Worm (Caenorhabditis elegans) whole organism, L4 larva: Measurements from ENCODE around the gene Y67D2.2.
A peak's percentile ranks its signal among the peaks of the same experiment; 100 is the strongest.

Experiments
- D1046.2 ChIP-seq: fragments of 200-800 bp; sonication (Bioruptor generic); IDR thresholded peaks from 2 replicates; pipeline ENCODE4 v1.3.6; 2022; ENCODE audit warnings: missing genetic modification characterization, missing compliant biosample characterization
- F37D6.2 ChIP-seq: sonication (generic microtip); optimal IDR thresholded peaks from 2 replicates; lab custom pipeline; 2016; ENCODE audit warnings: mild to moderate bottlenecking, missing genetic modification characterization, missing compliant biosample characterization
- F44E2.7 ChIP-seq: fragments of 200-800 bp; sonication (Bioruptor generic); IDR thresholded peaks from 2 replicates; pipeline ENCODE4 v2.1.2; 2022; ENCODE audit warnings: missing genetic modification characterization, missing compliant biosample characterization
- R02D3.7 ChIP-seq: fragments of 150-350 bp; sonication (generic microtip); optimal IDR thresholded peaks from 3 replicates; lab custom pipeline; 2014; ENCODE audit warnings: missing biosample characterization, missing genetic modification characterization
- T20F7.1 ChIP-seq: fragments of 200-800 bp; sonication (Bioruptor generic); optimal IDR thresholded peaks from 2 replicates; lab custom pipeline; 2018; ENCODE audit warnings: mild to moderate bottlenecking, missing genetic modification characterization, missing compliant biosample characterization
- T26A8.4 ChIP-seq: fragments of 200-800 bp; sonication (Bioruptor generic); IDR thresholded peaks from 2 replicates; pipeline ENCODE4 v1.3.6; 2022; ENCODE audit warnings: missing genetic modification characterization, missing compliant biosample characterization
- Y105C5A.15 ChIP-seq: fragments of 200-800 bp; sonication (Bioruptor generic); IDR thresholded peaks from 2 replicates; pipeline ENCODE4 v1.3.6; 2022; ENCODE audit warnings: missing genetic modification characterization, missing compliant biosample characterization
- Y48G9A.11 ChIP-seq: fragments of 200-800 bp; sonication (Bioruptor generic); IDR thresholded peaks from 2 replicates; pipeline ENCODE4 v1.3.6; 2022; ENCODE audit warnings: missing genetic modification reagents, missing genetic modification characterization, missing compliant biosample characterization
- Y5F2A.4 ChIP-seq: fragments of 200-800 bp; sonication (Bioruptor generic); optimal IDR thresholded peaks from 2 replicates; lab custom pipeline; 2018; ENCODE audit warnings: mild to moderate bottlenecking, missing genetic modification characterization, missing compliant biosample characterization
- Y75B8A.6 ChIP-seq: fragments of 200-800 bp; sonication (Bioruptor generic); IDR thresholded peaks from 2 replicates; pipeline ENCODE4 v1.3.6; 2022; ENCODE audit warnings: missing genetic modification reagents, missing genetic modification characterization, missing compliant biosample characterization
- ZK546.5 ChIP-seq, 2 experiments: sonication (generic microtip); optimal IDR thresholded peaks; 2 replicates each; lab custom pipeline; 2017; ENCODE audit warnings: missing biosample characterization in 2 of 2, missing genetic modification characterization in 2 of 2
- aha-1 ChIP-seq: fragments of 150-350 bp; peaks from one replicate; lab custom pipeline; 2014; ENCODE audit warnings: missing biosample characterization, missing genetic modification characterization
- aly-2 ChIP-seq: sonication (generic microtip); optimal IDR thresholded peaks from 2 replicates; lab custom pipeline; 2018; ENCODE audit warnings: missing biosample characterization, missing genetic modification characterization
- ama-1 ChIP-seq: fragments of 150-350 bp; optimal IDR thresholded peaks from 2 replicates; lab custom pipeline; 2014; ENCODE audit warnings: inconsistent platforms, mixed read lengths
- arid-1 ChIP-seq: fragments of 200-800 bp; sonication (Bioruptor generic); conservative IDR thresholded peaks from 2 replicates; pipeline ENCODE4 v1.3.6; 2022; ENCODE audit warnings: missing genetic modification reagents, missing genetic modification characterization, missing compliant biosample characterization
- ceh-28 ChIP-seq: fragments of 150-350 bp; optimal IDR thresholded peaks from 2 replicates; lab custom pipeline; 2014; ENCODE audit warnings: missing biosample characterization, missing genetic modification reagents, missing genetic modification characterization
- ceh-62 ChIP-seq: sonication (generic microtip); optimal IDR thresholded peaks from 2 replicates; lab custom pipeline; 2017; ENCODE audit warnings: missing biosample characterization, missing genetic modification characterization
- ctbp-1 ChIP-seq: fragments of 200-800 bp; sonication (Bioruptor generic); IDR thresholded peaks from 2 replicates; pipeline ENCODE4 v1.3.6; 2022; ENCODE audit warnings: missing genetic modification reagents, missing genetic modification characterization, missing compliant biosample characterization
- daf-16 ChIP-seq, 3 experiments: sonication (generic microtip); optimal IDR thresholded peaks; 2 replicates each; lab custom pipeline; 2016 to 2017; ENCODE audit warnings: missing genetic modification characterization in 3 of 3, missing genetic modification reagents in 3 of 3, mild to moderate bottlenecking in 2 of 3, missing compliant biosample characterization in 2 of 3, missing biosample characterization in 1 of 3, moderate library complexity in 1 of 3
- daf-19 ChIP-seq: fragments of 200-800 bp; sonication (Bioruptor generic); conservative IDR thresholded peaks from 2 replicates; pipeline ENCODE4 v1.3.6; 2022; ENCODE audit warnings: missing genetic modification characterization, missing compliant biosample characterization
- daf-8 ChIP-seq: fragments of 200-800 bp; sonication (Bioruptor generic); IDR thresholded peaks from 2 replicates; pipeline ENCODE4 v1.3.6; 2022; ENCODE audit warnings: missing genetic modification characterization, missing compliant biosample characterization
- dmd-8 ChIP-seq: fragments of 200-800 bp; sonication (Bioruptor generic); IDR thresholded peaks from 2 replicates; pipeline ENCODE4 v1.3.6; 2022; ENCODE audit warnings: missing genetic modification characterization, missing compliant biosample characterization
- duxl-1 ChIP-seq: sonication (generic microtip); optimal IDR thresholded peaks from 2 replicates; lab custom pipeline; 2016; ENCODE audit warnings: mild to moderate bottlenecking, missing genetic modification characterization, moderate library complexity, missing compliant biosample characterization; ENCODE audit not compliant: poor library complexity
- fos-1 ChIP-seq: fragments of 150-350 bp; optimal IDR thresholded peaks from 2 replicates; lab custom pipeline; 2014; ENCODE audit warnings: missing biosample characterization, missing genetic modification characterization
- hif-1 ChIP-seq, 2 experiments: sonication (generic microtip); optimal IDR thresholded peaks; 2 replicates each; lab custom pipeline; 2016 to 2017; ENCODE audit warnings: missing compliant biosample characterization in 2 of 2, missing genetic modification characterization in 2 of 2, missing genetic modification reagents in 2 of 2, missing genotype in 2 of 2, mild to moderate bottlenecking in 1 of 2
- hlh-30 ChIP-seq: sonication (generic microtip); optimal IDR thresholded peaks from 2 replicates; lab custom pipeline; 2017; ENCODE audit warnings: antibody characterized with exemption, mild to moderate bottlenecking, missing genetic modification characterization, missing compliant biosample characterization; ENCODE audit not compliant: insufficient read depth
- hmg-1.1 ChIP-seq: fragments of 200-800 bp; sonication (Bioruptor generic); IDR thresholded peaks from 2 replicates; pipeline ENCODE4 v1.3.6; 2022; ENCODE audit warnings: missing genetic modification reagents, missing genetic modification characterization, missing compliant biosample characterization
- lim-7 ChIP-seq: fragments of 200-800 bp; sonication (Bioruptor generic); IDR thresholded peaks from 2 replicates; pipeline ENCODE4 v1.3.6; 2022; ENCODE audit warnings: missing genetic modification characterization, missing compliant biosample characterization
- lin-1 ChIP-seq: fragments of 200-800 bp; sonication (Bioruptor generic); IDR thresholded peaks from 2 replicates; pipeline ENCODE4 v1.3.6; 2022; ENCODE audit warnings: missing genetic modification reagents, missing genetic modification characterization, missing compliant biosample characterization
- lsy-2 ChIP-seq, 2 experiments: fragments of 150-350 bp in 1 of 2; sonication (generic microtip) in 1 of 2; optimal IDR thresholded peaks; 2 replicates each; lab custom pipeline; 2014 to 2017; ENCODE audit warnings: missing biosample characterization in 2 of 2, missing genetic modification characterization in 2 of 2
- madf-5 ChIP-seq, 2 experiments: fragments of 200-800 bp; sonication (Bioruptor generic); IDR thresholded peaks; 2 replicates each; pipeline ENCODE4 v1.3.6; 2022; ENCODE audit warnings: missing compliant biosample characterization in 2 of 2, missing genetic modification characterization in 2 of 2
- mep-1 ChIP-seq: fragments of 150-350 bp; sonication (generic microtip); optimal IDR thresholded peaks from 3 replicates; lab custom pipeline; 2014; ENCODE audit warnings: missing biosample characterization, missing genetic modification characterization
- mes-2 ChIP-seq: sonication (generic microtip); optimal IDR thresholded peaks from 2 replicates; lab custom pipeline; 2016; ENCODE audit warnings: missing genotype, mild to moderate bottlenecking, missing genetic modification characterization, missing compliant biosample characterization; ENCODE audit not compliant: poor library complexity, severe bottlenecking
- nhr-10 ChIP-seq: fragments of 150-350 bp; optimal IDR thresholded peaks from 2 replicates; lab custom pipeline; 2014; ENCODE audit warnings: missing biosample characterization, missing genetic modification characterization
- nhr-111 ChIP-seq: fragments of 200-800 bp; sonication (Bioruptor generic); optimal IDR thresholded peaks from 2 replicates; lab custom pipeline; 2018; ENCODE audit warnings: mild to moderate bottlenecking, missing genetic modification characterization, missing compliant biosample characterization
- nhr-237 ChIP-seq: sonication (generic microtip); optimal IDR thresholded peaks from 2 replicates; lab custom pipeline; 2017; ENCODE audit warnings: missing biosample characterization, missing genetic modification characterization
- nhr-28 ChIP-seq: fragments of 150-350 bp; optimal IDR thresholded peaks from 2 replicates; lab custom pipeline; 2014; ENCODE audit warnings: missing biosample characterization, missing genetic modification characterization
- nhr-41 ChIP-seq: fragments of 200-800 bp; sonication (Bioruptor generic); IDR thresholded peaks from 2 replicates; pipeline ENCODE4 v1.3.6; 2022; ENCODE audit warnings: missing genetic modification reagents, missing genetic modification characterization, missing compliant biosample characterization
- nhr-6 ChIP-seq: fragments of 150-350 bp; optimal IDR thresholded peaks from 2 replicates; lab custom pipeline; 2014; ENCODE audit warnings: missing biosample characterization, missing genetic modification characterization
- nhr-76 ChIP-seq: fragments of 150-350 bp; optimal IDR thresholded peaks from 2 replicates; lab custom pipeline; 2014; ENCODE audit warnings: missing biosample characterization, missing genetic modification characterization
- nhr-77 ChIP-seq: fragments of 150-350 bp; optimal IDR thresholded peaks from 2 replicates; lab custom pipeline; 2014; ENCODE audit warnings: missing biosample characterization, missing genetic modification characterization
- php-3 ChIP-seq: fragments of 200-800 bp; sonication (Bioruptor generic); IDR thresholded peaks from 2 replicates; pipeline ENCODE4 v1.3.6; 2022; ENCODE audit warnings: missing genetic modification reagents, missing genetic modification characterization, missing compliant biosample characterization
- pqm-1 ChIP-seq: sonication (generic microtip); optimal IDR thresholded peaks from 2 replicates; lab custom pipeline; 2017; ENCODE audit warnings: missing biosample characterization, missing genetic modification characterization
- rbr-2 ChIP-seq: sonication (generic microtip); optimal IDR thresholded peaks from 2 replicates; lab custom pipeline; 2016; ENCODE audit warnings: missing genotype, missing genetic modification characterization, missing compliant biosample characterization
- sdz-12 ChIP-seq: fragments of 200-800 bp; sonication (Bioruptor generic); optimal IDR thresholded peaks from 2 replicates; lab custom pipeline; 2018; ENCODE audit warnings: mild to moderate bottlenecking, missing genetic modification characterization, missing compliant biosample characterization
- set-16 ChIP-seq: fragments of 200-800 bp; sonication (Bioruptor generic); IDR thresholded peaks from 2 replicates; pipeline ENCODE4 v1.3.6; 2022; ENCODE audit warnings: missing genetic modification reagents, missing genetic modification characterization, missing compliant biosample characterization
- snpc-1.2 ChIP-seq: fragments of 200-800 bp; sonication (Bioruptor generic); IDR thresholded peaks from 2 replicates; pipeline ENCODE4 v1.3.6; 2022; ENCODE audit warnings: missing genetic modification reagents, missing genetic modification characterization, missing compliant biosample characterization
- snpc-4 ChIP-seq: fragments of 150-350 bp; optimal IDR thresholded peaks from 2 replicates; lab custom pipeline; 2014; ENCODE audit warnings: missing biosample characterization, missing genetic modification characterization
- tag-97 ChIP-seq: fragments of 200-800 bp; sonication (Bioruptor generic); IDR thresholded peaks from 2 replicates; pipeline ENCODE4 v1.3.6; 2022; ENCODE audit warnings: missing genetic modification characterization, missing compliant biosample characterization
- vab-7 ChIP-seq: fragments of 200-800 bp; sonication (Bioruptor generic); IDR thresholded peaks from 2 replicates; pipeline ENCODE4 v1.3.6; 2022; ENCODE audit warnings: missing genetic modification reagents, missing genetic modification characterization, missing compliant biosample characterization
- zip-2 ChIP-seq: fragments of 150-350 bp; optimal IDR thresholded peaks from 2 replicates; lab custom pipeline; 2014; ENCODE audit warnings: missing biosample characterization, missing genetic modification characterization
- ztf-7 ChIP-seq: fragments of 150-350 bp; optimal IDR thresholded peaks from 2 replicates; lab custom pipeline; 2014; ENCODE audit warnings: missing biosample characterization, missing genetic modification characterization

The Y67D2.2 gene

ce11 chrIII:1604514-1604976 lies 45.9 kb downstream of the Y67D2.2 start, which contains the start of gene Y22D7AL.6 (continued):
- peak; percentile 61 for TF ChIP-seq duxl-1 (tag; lab: Kevin White, UChicago)
- TF ChIP-seq aly-2 (tag; lab: Kevin White, UChicago), result no peak
- TF ChIP-seq R02D3.7 (tag; lab: Kevin White, UChicago), result no peak
- TF ChIP-seq daf-16 (GFP tag; optimal IDR thresholded peaks at IDR 0.05; lab: Kevin White, UChicago), result peak; percentile 49 to 90
- TF ChIP-seq daf-16 (tag; optimal IDR thresholded peaks at IDR 0.05; lab: Kevin White, UChicago), result peak; percentile 46
- TF ChIP-seq nhr-10 (tag; lab: Kevin White, UChicago), result no peak
- peak; percentile 88 for TF ChIP-seq dmd-8 (GFP tag; lab: Robert Waterston, UW)
- TF ChIP-seq zip-2, result no peak
- TF ChIP-seq aha-1 (tag; lab: Kevin White, UChicago), result peak; percentile 92
- TF ChIP-seq madf-5 (GFP tag; IDR thresholded peaks at IDR 0.05; lab: Robert Waterston, UW), result peak; percentile 30 to 87; a peak in 1 of 4 replicates
- peak; percentile 48; the same call in 1 of the 2 replicates for TF ChIP-seq set-16 (GFP tag; lab: Robert Waterston, UW)
- TF ChIP-seq T20F7.1 (GFP tag; lab: Kevin White, UChicago), result no peak
- TF ChIP-seq nhr-76 (tag; lab: Kevin White, UChicago), result no peak
- no peak for TF ChIP-seq ceh-62 (tag; lab: Kevin White, UChicago)
- TF ChIP-seq nhr-28, result no peak
- peak in 1 of 2 experiments; percentile 1 for TF ChIP-seq hif-1 (tag; optimal IDR thresholded peaks at IDR 0.05; lab: Kevin White, UChicago)
- no peak for TF ChIP-seq fos-1 (tag; lab: Kevin White, UChicago)
- no peak for TF ChIP-seq ama-1
- TF ChIP-seq Y105C5A.15 (GFP tag; lab: Robert Waterston, UW), result peak; percentile 45; the same call in 1 of the 2 replicates
- TF ChIP-seq ZK546.5 (tag; optimal IDR thresholded peaks at IDR 0.05; lab: Kevin White, UChicago), result no peak
- TF ChIP-seq tag-97 (GFP tag; lab: Robert Waterston, UW), result no peak
- TF ChIP-seq mep-1, result no peak
- 0 out of 2 replicates have a peak, but pooled peaks have one; percentile 85 for TF ChIP-seq F44E2.7 (GFP tag; lab: Robert Waterston, UW)
- TF ChIP-seq rbr-2 (tag; lab: Kevin White, UChicago), result peak; percentile 50
- TF ChIP-seq pqm-1 (tag; lab: Kevin White, UChicago), result no peak
- TF ChIP-seq ceh-28 (tag; lab: Kevin White, UChicago), result no peak
- TF ChIP-seq hlh-30 (tag; lab: Kevin White, UChicago), result no peak
- no peak for TF ChIP-seq nhr-77 (tag; lab: Kevin White, UChicago)
- TF ChIP-seq snpc-4 (tag; lab: Kevin White, UChicago), result no peak
- peak; percentile 81 for TF ChIP-seq lin-1
- TF ChIP-seq daf-8 (GFP tag; lab: Robert Waterston, UW), result no peak
- TF ChIP-seq ztf-7 (tag; lab: Kevin White, UChicago), result no peak
- peak; percentile 79 for TF ChIP-seq snpc-1.2 (GFP tag; lab: Robert Waterston, UW)
- TF ChIP-seq ctbp-1, result peak; percentile 81
- TF ChIP-seq Y75B8A.6 (GFP tag; lab: Robert Waterston, UW), result no peak
- peak in 1 of 2 experiments; percentile 36 for TF ChIP-seq lsy-2 (tag; optimal IDR thresholded peaks at IDR 0.05; lab: Kevin White, UChicago)
- TF ChIP-seq daf-19 (GFP tag; lab: Robert Waterston, UW), result peak; percentile 69; the same call in 1 of the 2 replicates
- TF ChIP-seq Y48G9A.11 (GFP tag; lab: Robert Waterston, UW), result peak; percentile 77; the same call in 1 of the 2 replicates
- no peak for TF ChIP-seq nhr-6 (tag; lab: Kevin White, UChicago)
- peak; percentile 51 for TF ChIP-seq nhr-111 (GFP tag; lab: Kevin White, UChicago)
- TF ChIP-seq arid-1 (GFP tag; lab: Robert Waterston, UW), result peak; percentile 84
- peak; percentile 52 for TF ChIP-seq F37D6.2 (tag; lab: Kevin White, UChicago)
- TF ChIP-seq nhr-41 (GFP tag; lab: Robert Waterston, UW), result no peak
- peak; percentile 68 for TF ChIP-seq hmg-1.1 (GFP tag; lab: Robert Waterston, UW)
- no peak for TF ChIP-seq sdz-12
- no peak for TF ChIP-seq nhr-237
- peak; percentile 90 for TF ChIP-seq D1046.2 (GFP tag; lab: Robert Waterston, UW)
- peak; percentile 85 for TF ChIP-seq T26A8.4
- TF ChIP-seq mes-2 (tag; lab: Kevin White, UChicago), result peak; percentile 65
- peak; percentile 76 for TF ChIP-seq vab-7 (GFP tag; lab: Robert Waterston, UW)
- peak; percentile 65; the same call in 1 of the 2 replicates for TF ChIP-seq php-3 (GFP tag; lab: Robert Waterston, UW)
- peak; percentile 53 for TF ChIP-seq Y5F2A.4 (GFP tag; lab: Kevin White, UChicago)
- peak; percentile 91 for TF ChIP-seq lim-7 (GFP tag; lab: Robert Waterston, UW)
